Worm (Caenorhabditis elegans): Measurements from ENCODE around the gene fem-1.
"Not testable (repeated sequence)": the region's sequence is repeated elsewhere in the genome, so short reads cannot be mapped to it uniquely, and the experiment has no call there.

Gene fem-1

ce11 chrIV:5486208-5486731 is 51.5 kb downstream of the fem-1 start, which contains the start of the genes snpc-3.1 and puf-7:
Gene snpc-3.1, minus strand, starts transcription at chrIV:5486258.
Gene puf-7, plus strand, starts transcription at chrIV:5486713.
- not testable (repeated sequence) for TF ChIP-seq hlh-1, mls-2, snpc-4 (tag; optimal IDR thresholded peaks at IDR 0.05)
